Worm (Caenorhabditis elegans) whole organism, L4 larva: Measurements from ENCODE around the gene clp-10.

ENCODE experiments used
- duxl-1 ChIP-seq: sonication (generic microtip); optimal IDR thresholded peaks from 2 replicates; lab custom pipeline; 2016; ENCODE audit warnings: mild to moderate bottlenecking, missing genetic modification characterization, moderate library complexity, missing compliant biosample characterization; ENCODE audit not compliant: poor library complexity
- egl-27 ChIP-seq: sonication (generic microtip); optimal IDR thresholded peaks from 3 replicates; lab custom pipeline; 2017; ENCODE audit warnings: missing biosample characterization, missing genetic modification reagents, missing genetic modification characterization
- hlh-11 ChIP-seq: fragments of 200-800 bp; sonication (Bioruptor generic); optimal IDR thresholded peaks from 2 replicates; lab custom pipeline; 2018; ENCODE audit warnings: mild to moderate bottlenecking, missing genetic modification characterization, missing compliant biosample characterization
- lin-13 ChIP-seq: fragments of 150-350 bp; optimal IDR thresholded peaks from 2 replicates; lab custom pipeline; 2014; ENCODE audit warnings: missing biosample characterization, missing genetic modification reagents, missing genetic modification characterization
- skn-1 ChIP-seq: fragments of 150-350 bp; optimal IDR thresholded peaks from 2 replicates; lab custom pipeline; 2014; ENCODE audit warnings: missing biosample characterization, missing genetic modification characterization
- snpc-4 ChIP-seq: fragments of 150-350 bp; optimal IDR thresholded peaks from 2 replicates; lab custom pipeline; 2014; ENCODE audit warnings: missing biosample characterization, missing genetic modification characterization

- TF ChIP-seq snpc-4 (tag; lab: Kevin White, UChicago) (no peak), duxl-1 (no peak), skn-1 (tag; lab: Kevin White, UChicago) (no peak), hlh-11 (tag; lab: Kevin White, UChicago) (no peak), lin-13 (GFP tag; lab: Kevin White, UChicago) (no peak), egl-27 (tag; lab: Kevin White, UChicago) (no peak)
Observed at ce11 chrIII:72078-72477, 34.1 kb upstream of the clp-10 start.
